Worm (Caenorhabditis elegans): Measurements from ENCODE around the gene cthd-1.

cthd-1 gene

DNA sequence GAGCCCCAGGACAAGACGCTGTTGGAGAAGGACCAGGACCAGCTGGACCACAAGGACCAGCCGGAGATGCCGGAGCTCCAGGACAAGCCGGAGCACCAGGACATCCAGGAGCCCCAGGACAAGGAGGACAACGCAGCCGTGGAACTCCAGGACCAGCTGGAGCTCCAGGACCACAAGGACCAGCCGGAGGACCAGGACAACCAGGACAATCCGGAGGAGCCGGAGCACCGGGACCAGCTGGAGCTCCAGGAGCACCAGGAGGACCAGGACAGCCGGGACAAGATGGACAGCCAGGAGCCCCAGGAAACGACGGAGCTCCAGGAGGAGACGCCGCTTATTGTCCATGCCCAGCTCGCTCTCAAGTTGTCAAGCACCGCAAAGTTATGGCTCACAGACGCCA, 47.5 kb upstream of the cthd-1 start:
- no peak for TF ChIP-seq ham-2 (GFP tag; optimal IDR thresholded peaks at IDR 0.05)
- no peak for TF ChIP-seq nhr-12 (tag; optimal IDR thresholded peaks at IDR 0.05)
- TF ChIP-seq blmp-1 (tag; optimal IDR thresholded peaks at IDR 0.05), result no peak
- TF ChIP-seq nhr-2 (tag; optimal IDR thresholded peaks at IDR 0.05), result no peak
- no peak for TF ChIP-seq cnd-1 (tag; optimal IDR thresholded peaks at IDR 0.05)
- TF ChIP-seq ces-1 (GFP tag; optimal IDR thresholded peaks at IDR 0.05), result no peak
- TF ChIP-seq ztf-11 (tag; optimal IDR thresholded peaks at IDR 0.05), result no peak
- TF ChIP-seq lsy-2 (tag; optimal IDR thresholded peaks at IDR 0.05), result no peak
- TF ChIP-seq flh-1 (GFP tag; optimal IDR thresholded peaks at IDR 0.05), result no peak
- no peak for TF ChIP-seq unc-120 (tag; optimal IDR thresholded peaks at IDR 0.05; ENCODE audit: poor library complexity, severe bottlenecking)
- TF ChIP-seq lin-13 (tag; optimal IDR thresholded peaks at IDR 0.05), result no peak
- TF ChIP-seq tbx-8 (GFP tag; optimal IDR thresholded peaks at IDR 0.05), result no peak
- no peak for TF ChIP-seq bed-3 (GFP tag; optimal IDR thresholded peaks at IDR 0.05)
- TF ChIP-seq M03D4.4 (tag; optimal IDR thresholded peaks at IDR 0.05), result no peak
- TF ChIP-seq mab-5 (tag; optimal IDR thresholded peaks at IDR 0.05), result no peak
- TF ChIP-seq elt-1 (tag; optimal IDR thresholded peaks at IDR 0.05; ENCODE audit: borderline replicate concordance, insufficient read depth), result no peak

DNA sequence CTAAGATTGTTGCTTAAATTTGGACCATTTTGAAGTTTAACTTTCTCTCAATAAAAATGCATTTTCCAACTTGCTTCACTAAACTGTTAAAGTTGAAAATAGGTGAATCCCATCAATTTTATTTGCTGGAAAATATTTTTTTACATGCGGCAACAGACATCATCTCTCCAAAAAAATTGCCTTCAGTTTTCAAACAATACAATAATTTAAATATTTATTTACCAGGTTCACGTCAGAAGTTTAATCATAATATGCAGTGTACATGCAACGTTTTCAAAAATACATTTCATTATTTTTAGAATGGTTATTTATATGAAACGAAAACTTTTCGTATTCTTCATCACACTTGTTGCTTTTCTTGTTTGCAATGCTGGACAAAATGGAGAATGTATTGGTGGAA, 47.1 kb upstream of the cthd-1 start, which contains the start of gene T06E4.5:
Gene T06E4.5 (plus strand): TSS at position 301 of the 400 bp plus-strand sequence.
- TF ChIP-seq M03D4.4 (tag; optimal IDR thresholded peaks at IDR 0.05), result no peak
- TF ChIP-seq ham-2 (GFP tag; optimal IDR thresholded peaks at IDR 0.05), result no peak
- TF ChIP-seq nhr-237 (tag; optimal IDR thresholded peaks at IDR 0.05), result no peak
- no peak for TF ChIP-seq drap-1 (GFP tag; optimal IDR thresholded peaks at IDR 0.05)
- no peak for TF ChIP-seq nhr-2 (tag; optimal IDR thresholded peaks at IDR 0.05)

DNA sequence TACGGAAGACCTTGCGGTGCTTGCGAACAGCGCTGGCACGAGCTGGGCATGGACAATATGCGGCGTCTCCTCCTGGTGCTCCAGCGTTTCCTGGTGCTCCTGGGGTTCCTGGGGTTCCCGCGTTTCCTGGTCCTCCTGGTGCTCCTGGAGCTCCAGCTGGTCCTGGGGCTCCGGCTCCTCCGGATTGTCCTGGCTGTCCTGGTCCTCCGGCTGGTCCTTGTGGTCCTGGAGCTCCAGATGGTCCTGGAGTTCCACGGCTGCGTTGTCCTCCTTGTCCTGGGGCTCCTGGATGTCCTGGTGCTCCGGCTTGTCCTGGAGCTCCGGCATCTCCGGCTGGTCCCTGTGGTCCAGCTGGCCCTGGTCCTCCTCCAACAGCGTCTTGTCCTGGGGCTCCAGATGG, 45.7 kb upstream of the cthd-1 start:
- TF ChIP-seq pha-4 (tag; optimal IDR thresholded peaks at IDR 0.05) (no peak), nhr-28 (tag; optimal IDR thresholded peaks at IDR 0.05) (no peak), nhr-12 (tag; optimal IDR thresholded peaks at IDR 0.05) (no peak), bed-3 (GFP tag; optimal IDR thresholded peaks at IDR 0.05) (no peak), ceh-43 (GFP tag; optimal IDR thresholded peaks at IDR 0.05) (no peak), lin-32 (GFP tag; optimal IDR thresholded peaks at IDR 0.05) (no peak), ham-2 (GFP tag; optimal IDR thresholded peaks at IDR 0.05) (no peak), mls-2 (tag; optimal IDR thresholded peaks at IDR 0.05) (no peak), sptf-1 (tag; optimal IDR thresholded peaks at IDR 0.05) (no peak), hlh-1 (tag; optimal IDR thresholded peaks at IDR 0.05) (no peak), nhr-237 (tag; optimal IDR thresholded peaks at IDR 0.05) (no peak), sem-2 (GFP tag; optimal IDR thresholded peaks at IDR 0.05) (no peak), snpc-4 (tag; optimal IDR thresholded peaks at IDR 0.05) (no peak), tbx-8 (GFP tag; optimal IDR thresholded peaks at IDR 0.05) (no peak), unc-120 (tag; optimal IDR thresholded peaks at IDR 0.05; ENCODE audit: poor library complexity, severe bottlenecking) (no peak), zip-8 (tag; optimal IDR thresholded peaks at IDR 0.05) (no peak), ces-1 (GFP tag; optimal IDR thresholded peaks at IDR 0.05) (no peak), nhr-76 (tag; optimal IDR thresholded peaks at IDR 0.05) (no peak)

DNA sequence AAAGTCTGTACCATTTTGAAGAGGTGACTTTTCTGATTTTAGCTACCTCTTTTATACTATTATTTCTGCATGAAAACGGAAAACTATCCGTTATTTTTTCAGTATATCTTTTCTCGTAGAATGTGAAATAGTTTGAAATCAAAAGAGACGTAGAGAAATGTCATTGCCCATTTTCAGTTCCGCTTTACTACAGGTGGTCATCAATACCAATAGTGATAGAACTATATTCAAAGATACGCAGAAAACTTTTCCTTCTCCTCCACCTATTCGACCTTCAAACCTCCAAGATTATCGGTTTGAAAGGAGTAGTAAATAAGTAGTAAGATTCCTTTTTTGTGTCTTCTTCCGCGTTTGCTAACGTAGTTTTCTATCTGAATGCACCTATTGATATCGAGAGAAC, 44.8 kb upstream of the cthd-1 start, which contains the start of gene col-147:
Gene col-147 (minus strand): TSS at position 26 of the 400 bp plus-strand sequence.
- no peak for TF ChIP-seq unc-62 (GFP tag; optimal IDR thresholded peaks at IDR 0.05)
- no peak for TF ChIP-seq drap-1 (GFP tag; optimal IDR thresholded peaks at IDR 0.05)
- no peak for TF ChIP-seq nhr-12 (tag; optimal IDR thresholded peaks at IDR 0.05)
- no peak for TF ChIP-seq ceh-39 (tag; optimal IDR thresholded peaks at IDR 0.05)
- no peak for TF ChIP-seq flh-1 (GFP tag; optimal IDR thresholded peaks at IDR 0.05)
- TF ChIP-seq ceh-83 (GFP tag; optimal IDR thresholded peaks at IDR 0.05), result no peak
- TF ChIP-seq elt-1 (tag; optimal IDR thresholded peaks at IDR 0.05; ENCODE audit: borderline replicate concordance, insufficient read depth), result no peak
- no peak for TF ChIP-seq bed-3 (GFP tag; optimal IDR thresholded peaks at IDR 0.05)
- TF ChIP-seq nhr-2 (tag; optimal IDR thresholded peaks at IDR 0.05), result no peak
- no peak for TF ChIP-seq ceh-43 (GFP tag; optimal IDR thresholded peaks at IDR 0.05)
- no peak for TF ChIP-seq elt-3 (tag; optimal IDR thresholded peaks at IDR 0.05)
- no peak for TF ChIP-seq ham-2 (GFP tag; optimal IDR thresholded peaks at IDR 0.05)
- no peak for TF ChIP-seq nhr-28 (tag; optimal IDR thresholded peaks at IDR 0.05)
- TF ChIP-seq mls-2 (tag; optimal IDR thresholded peaks at IDR 0.05), result no peak
- TF ChIP-seq unc-120 (tag; optimal IDR thresholded peaks at IDR 0.05; ENCODE audit: poor library complexity, severe bottlenecking), result no peak

All from whole organism, mixed stage, embryonic.